Worm (Caenorhabditis elegans): ENCODE results near the gene C01G5.25.

DNA sequence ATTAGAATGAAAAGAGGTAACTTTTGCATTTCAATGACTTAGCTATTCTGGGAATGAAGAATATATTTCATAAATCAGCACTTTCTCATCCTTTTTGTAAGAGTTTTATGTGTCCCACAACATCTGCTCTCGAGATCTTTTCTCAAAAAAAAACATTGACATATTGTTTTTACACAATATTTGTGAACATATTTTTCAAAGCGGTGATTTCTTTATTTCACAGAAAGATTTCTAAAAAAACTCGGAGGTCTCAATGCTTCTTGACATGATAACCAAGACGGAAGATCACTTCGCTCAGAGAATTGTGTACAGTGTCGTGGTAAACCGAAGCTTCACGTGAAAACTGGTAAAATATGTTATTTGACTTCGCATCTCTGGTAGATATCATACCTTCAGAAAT is 54.4 kb downstream of the C01G5.25 start, which contains the start of gene F38A5.22:
- TF ChIP-seq nhr-80 (tag; optimal IDR thresholded peaks at IDR 0.05) = no peak
- no peak for TF ChIP-seq ekl-4 (GFP tag; IDR thresholded peaks at IDR 0.05)
- TF ChIP-seq attf-6 (GFP tag; IDR thresholded peaks at IDR 0.05) = no peak
